Worm (Caenorhabditis elegans) whole organism, L4 larva: ENCODE data around the gene C08B6.3.

Experiments used
- F26F4.8 ChIP-seq: fragments of 200-800 bp; sonication (Bioruptor generic); conservative IDR thresholded peaks from 2 replicates; pipeline ENCODE4 v1.3.6; 2022; ENCODE audit warnings: missing genetic modification characterization, missing compliant biosample characterization
- R02D3.7 ChIP-seq: fragments of 150-350 bp; sonication (generic microtip); optimal IDR thresholded peaks from 3 replicates; lab custom pipeline; 2014; ENCODE audit warnings: missing biosample characterization, missing genetic modification characterization
- Y48G9A.11 ChIP-seq: fragments of 200-800 bp; sonication (Bioruptor generic); IDR thresholded peaks from 2 replicates; pipeline ENCODE4 v1.3.6; 2022; ENCODE audit warnings: missing genetic modification reagents, missing genetic modification characterization, missing compliant biosample characterization
- ZK337.2 ChIP-seq: fragments of 200-800 bp; sonication (Bioruptor generic); IDR thresholded peaks from 2 replicates; pipeline ENCODE4 v1.3.6; 2022; ENCODE audit warnings: missing genetic modification reagents, missing genetic modification characterization, missing compliant biosample characterization
- aha-1 ChIP-seq: fragments of 150-350 bp; peaks from one replicate; lab custom pipeline; 2014; ENCODE audit warnings: missing biosample characterization, missing genetic modification characterization
- aly-2 ChIP-seq: sonication (generic microtip); optimal IDR thresholded peaks from 2 replicates; lab custom pipeline; 2018; ENCODE audit warnings: missing biosample characterization, missing genetic modification characterization
- ama-1 ChIP-seq: fragments of 150-350 bp; optimal IDR thresholded peaks from 2 replicates; lab custom pipeline; 2014; ENCODE audit warnings: inconsistent platforms, mixed read lengths
- ceh-32 ChIP-seq: sonication (generic microtip); optimal IDR thresholded peaks from 2 replicates; lab custom pipeline; 2016; ENCODE audit warnings: mild to moderate bottlenecking, missing genetic modification characterization, missing compliant biosample characterization; ENCODE audit not compliant: poor library complexity
- ceh-82 ChIP-seq: sonication (generic microtip); optimal IDR thresholded peaks from 2 replicates; lab custom pipeline; 2017; ENCODE audit warnings: missing biosample characterization, missing genetic modification characterization
- dmd-6 ChIP-seq: fragments of 200-800 bp; sonication (Bioruptor generic); IDR thresholded peaks from 2 replicates; pipeline ENCODE4 v1.3.6; 2022; ENCODE audit warnings: missing genetic modification reagents, missing genetic modification characterization, missing compliant biosample characterization
- egl-27 ChIP-seq: sonication (generic microtip); optimal IDR thresholded peaks from 3 replicates; lab custom pipeline; 2017; ENCODE audit warnings: missing biosample characterization, missing genetic modification reagents, missing genetic modification characterization
- fkh-10 ChIP-seq: fragments of 150-350 bp; optimal IDR thresholded peaks from 2 replicates; lab custom pipeline; 2014; ENCODE audit warnings: missing biosample characterization, missing genetic modification reagents, missing genetic modification characterization
- gei-8 ChIP-seq: fragments of 200-800 bp; sonication (Bioruptor generic); optimal IDR thresholded peaks from 2 replicates; lab custom pipeline; 2018; ENCODE audit warnings: mild to moderate bottlenecking, missing genetic modification characterization, missing compliant biosample characterization
- hif-1 ChIP-seq, 2 experiments: sonication (generic microtip); optimal IDR thresholded peaks; 2 replicates each; lab custom pipeline; 2016 to 2017; ENCODE audit warnings: missing compliant biosample characterization in 2 of 2, missing genetic modification characterization in 2 of 2, missing genetic modification reagents in 2 of 2, missing genotype in 2 of 2, mild to moderate bottlenecking in 1 of 2
- hlh-11 ChIP-seq: fragments of 200-800 bp; sonication (Bioruptor generic); optimal IDR thresholded peaks from 2 replicates; lab custom pipeline; 2018; ENCODE audit warnings: mild to moderate bottlenecking, missing genetic modification characterization, missing compliant biosample characterization
- hlh-30 ChIP-seq: sonication (generic microtip); optimal IDR thresholded peaks from 2 replicates; lab custom pipeline; 2017; ENCODE audit warnings: antibody characterized with exemption, mild to moderate bottlenecking, missing genetic modification characterization, missing compliant biosample characterization; ENCODE audit not compliant: insufficient read depth
- lin-15B ChIP-seq: fragments of 150-350 bp; sonication (generic microtip); optimal IDR thresholded peaks from 3 replicates; lab custom pipeline; 2014; ENCODE audit warnings: missing biosample characterization, missing genetic modification characterization
- lin-29 ChIP-seq: fragments of 200-800 bp; sonication (Bioruptor generic); IDR thresholded peaks from 2 replicates; pipeline ENCODE4 v1.3.6; 2022; ENCODE audit warnings: missing genetic modification reagents, missing genetic modification characterization, missing compliant biosample characterization
- lin-38 ChIP-seq: fragments of 200-800 bp; sonication (Bioruptor generic); IDR thresholded peaks from 2 replicates; pipeline ENCODE4 v1.3.6; 2022; ENCODE audit warnings: missing genetic modification reagents, missing genetic modification characterization, missing compliant biosample characterization
- mxl-2 ChIP-seq: fragments of 200-800 bp; sonication (Bioruptor generic); conservative IDR thresholded peaks from 2 replicates; pipeline ENCODE4 v1.3.6; 2022; ENCODE audit warnings: missing genetic modification reagents, missing genetic modification characterization, missing compliant biosample characterization
- nhr-10 ChIP-seq: fragments of 150-350 bp; optimal IDR thresholded peaks from 2 replicates; lab custom pipeline; 2014; ENCODE audit warnings: missing biosample characterization, missing genetic modification characterization
- nhr-11 ChIP-seq: fragments of 150-350 bp; optimal IDR thresholded peaks from 2 replicates; lab custom pipeline; 2014; ENCODE audit warnings: missing biosample characterization, missing genetic modification characterization
- nhr-25 ChIP-seq: sonication (generic microtip); optimal IDR thresholded peaks from 2 replicates; lab custom pipeline; 2017; ENCODE audit warnings: missing genetic modification characterization, mild to moderate bottlenecking, missing compliant biosample characterization, antibody characterized with exemption, moderate library complexity, borderline replicate concordance; ENCODE audit not compliant: insufficient read depth
- nhr-28 ChIP-seq: fragments of 150-350 bp; optimal IDR thresholded peaks from 2 replicates; lab custom pipeline; 2014; ENCODE audit warnings: missing biosample characterization, missing genetic modification characterization
- nhr-77 ChIP-seq: fragments of 150-350 bp; optimal IDR thresholded peaks from 2 replicates; lab custom pipeline; 2014; ENCODE audit warnings: missing biosample characterization, missing genetic modification characterization
- pha-4 ChIP-seq, 2 experiments: fragments of 150-350 bp in 1 of 2; fragments of 200-800 bp in 1 of 2; sonication (Bioruptor generic) in 1 of 2; IDR thresholded peaks in 1 of 2; optimal IDR thresholded peaks in 1 of 2; 2 replicates each; pipeline versions ENCODE4 v1.3.6 to Lab custom; 2014 to 2022; ENCODE audit warnings: missing genetic modification characterization in 2 of 2, missing genetic modification reagents in 2 of 2, missing biosample characterization in 1 of 2, missing compliant biosample characterization in 1 of 2
- sdz-12 ChIP-seq: fragments of 200-800 bp; sonication (Bioruptor generic); optimal IDR thresholded peaks from 2 replicates; lab custom pipeline; 2018; ENCODE audit warnings: mild to moderate bottlenecking, missing genetic modification characterization, missing compliant biosample characterization
- set-16 ChIP-seq: fragments of 200-800 bp; sonication (Bioruptor generic); IDR thresholded peaks from 2 replicates; pipeline ENCODE4 v1.3.6; 2022; ENCODE audit warnings: missing genetic modification reagents, missing genetic modification characterization, missing compliant biosample characterization
- snpc-1.2 ChIP-seq: fragments of 200-800 bp; sonication (Bioruptor generic); IDR thresholded peaks from 2 replicates; pipeline ENCODE4 v1.3.6; 2022; ENCODE audit warnings: missing genetic modification reagents, missing genetic modification characterization, missing compliant biosample characterization
- snpc-4 ChIP-seq: fragments of 150-350 bp; optimal IDR thresholded peaks from 2 replicates; lab custom pipeline; 2014; ENCODE audit warnings: missing biosample characterization, missing genetic modification characterization
- spr-3 ChIP-seq: fragments of 200-800 bp; sonication (Bioruptor generic); optimal IDR thresholded peaks from 2 replicates; lab custom pipeline; 2018; ENCODE audit warnings: mild to moderate bottlenecking, missing genetic modification characterization, missing compliant biosample characterization
- unc-62 ChIP-seq, 3 experiments: fragments of 150-350 bp in 1 of 3; sonication (generic microtip); optimal IDR thresholded peaks in 2 of 3; peaks in 1 of 3; 1 replicate in 1 of 3; 2 replicates in 2 of 3; lab custom pipeline; 2014 to 2017; ENCODE audit warnings: missing biosample characterization in 3 of 3, missing genetic modification characterization in 3 of 3, missing genetic modification reagents in 3 of 3, missing genotype in 1 of 3
- zfp-2 ChIP-seq: sonication (generic microtip); optimal IDR thresholded peaks from 2 replicates; lab custom pipeline; 2016; ENCODE audit warnings: mild to moderate bottlenecking, missing genetic modification characterization, missing compliant biosample characterization
- zfp-3 ChIP-seq: fragments of 200-800 bp; sonication (Bioruptor generic); conservative IDR thresholded peaks from 2 replicates; pipeline ENCODE4 v1.3.6; 2022; ENCODE audit warnings: missing genetic modification reagents, missing genetic modification characterization, missing compliant biosample characterization
- ztf-11 ChIP-seq: fragments of 150-350 bp; optimal IDR thresholded peaks from 2 replicates; lab custom pipeline; 2014; ENCODE audit warnings: missing biosample characterization, missing genetic modification characterization
- ztf-7 ChIP-seq: fragments of 150-350 bp; optimal IDR thresholded peaks from 2 replicates; lab custom pipeline; 2014; ENCODE audit warnings: missing biosample characterization, missing genetic modification characterization

The C08B6.3 gene

DNA sequence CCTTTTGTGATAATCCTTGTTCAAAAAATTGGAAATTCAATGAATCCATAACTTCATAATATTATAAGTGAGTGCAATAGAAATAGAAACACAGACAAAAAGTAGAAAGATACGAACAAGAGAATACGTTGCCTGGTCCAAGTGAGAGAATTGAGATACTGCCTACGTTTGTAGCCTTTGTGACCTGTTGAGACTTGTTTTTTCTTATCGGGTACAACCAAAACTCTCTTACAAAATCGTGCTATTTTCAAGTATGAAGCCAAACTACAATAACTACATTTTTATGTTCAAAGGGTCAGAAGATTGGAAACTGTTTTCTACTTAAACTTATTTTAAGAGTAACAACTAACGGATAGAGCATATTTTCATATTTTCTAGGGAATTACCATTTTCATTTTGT is 30.5 kb downstream of the C08B6.3 start, which contains the start of gene nhr-205:
TSS of gene nhr-205 (minus strand) at position 141 of the 400 bp plus-strand sequence.
- TF ChIP-seq nhr-28 (peak; percentile 89), nhr-77 (peak; percentile 89), snpc-1.2 (GFP tag; lab: Robert Waterston, UW) (no peak)

DNA sequence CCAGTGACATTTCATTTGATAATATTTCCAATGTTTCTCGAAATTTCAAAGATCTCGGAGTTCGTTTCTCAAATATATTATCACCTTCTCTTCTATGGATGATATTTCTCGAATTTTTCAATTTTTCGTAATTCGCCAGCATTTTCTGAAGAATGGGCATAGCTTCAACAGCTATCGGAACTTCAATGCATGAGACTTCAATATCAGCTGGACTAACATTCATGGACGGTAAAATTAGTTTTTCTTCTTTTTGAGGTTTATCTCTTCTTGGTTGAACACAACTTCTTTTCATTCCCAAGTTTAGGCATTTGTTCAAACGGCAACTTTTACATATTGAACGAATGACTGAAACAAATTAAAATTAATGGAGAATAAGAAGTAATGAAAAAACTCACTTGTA is 31.2 kb downstream of the C08B6.3 start:
- peak in 1 of 2 experiments; percentile 94 for TF ChIP-seq unc-62 (GFP tag; optimal IDR thresholded peaks at IDR 0.05 in 1 of 2; lab: Kevin White, UChicago)
- no peak for TF ChIP-seq unc-62 (tag; optimal IDR thresholded peaks at IDR 0.05; lab: Kevin White, UChicago)
- TF ChIP-seq hif-1 (tag; optimal IDR thresholded peaks at IDR 0.05; lab: Kevin White, UChicago), result no peak
- TF ChIP-seq, all 104 proteins: peak for 1

DNA sequence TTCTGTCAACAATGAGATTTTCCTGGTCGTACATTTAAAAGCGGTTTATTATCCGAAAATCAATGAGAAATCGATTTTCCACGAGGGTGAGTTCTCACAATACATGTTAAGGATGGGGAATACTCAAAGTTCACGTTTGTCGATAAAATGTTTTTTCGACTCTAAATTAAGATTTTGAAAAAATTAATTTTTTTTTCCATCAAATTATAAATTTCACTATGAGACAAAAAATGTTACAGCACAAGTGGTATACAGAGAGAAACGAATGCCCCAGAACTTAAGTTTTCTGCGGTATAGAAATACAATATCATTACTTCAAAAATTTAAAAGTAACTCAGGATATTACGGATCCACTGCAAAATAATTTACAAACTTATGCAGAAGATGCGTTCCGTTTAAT is 33.8 kb downstream of the C08B6.3 start, which contains the start of gene R04B5.1:
TSS of gene R04B5.1 (minus strand) at position 101 of the 400 bp plus-strand sequence.
- no peak for TF ChIP-seq set-16
- TF ChIP-seq ztf-11 (tag; lab: Kevin White, UChicago), result no peak
- no peak for TF ChIP-seq dmd-6 (GFP tag; lab: Robert Waterston, UW)
- TF ChIP-seq hlh-11 (tag; lab: Kevin White, UChicago), result no peak
- no peak for TF ChIP-seq nhr-11 (tag; lab: Kevin White, UChicago)
- no peak for TF ChIP-seq pha-4 (GFP tag; IDR thresholded peaks at IDR 0.05; lab: Robert Waterston, UW)
- no peak for TF ChIP-seq pha-4 (tag; optimal IDR thresholded peaks at IDR 0.05; lab: Kevin White, UChicago)
- TF ChIP-seq nhr-10 (tag; lab: Kevin White, UChicago), result no peak
- no peak for TF ChIP-seq zfp-3 (GFP tag; lab: Robert Waterston, UW)
- TF ChIP-seq hif-1 (tag; optimal IDR thresholded peaks at IDR 0.05; lab: Kevin White, UChicago), result no peak
- no peak for TF ChIP-seq R02D3.7 (tag; lab: Kevin White, UChicago)
- no peak for TF ChIP-seq ama-1 (lab: Kevin White, UChicago)
- TF ChIP-seq snpc-4, result no peak
- TF ChIP-seq lin-38, result no peak
- no peak for TF ChIP-seq egl-27 (tag; lab: Kevin White, UChicago)
- TF ChIP-seq aha-1 (tag; lab: Kevin White, UChicago), result no peak
- no peak for TF ChIP-seq aly-2
- no peak for TF ChIP-seq gei-8 (GFP tag; lab: Kevin White, UChicago)
- no peak for TF ChIP-seq spr-3 (GFP tag; lab: Kevin White, UChicago)
- TF ChIP-seq lin-15B, result no peak

- TF ChIP-seq Y48G9A.11 (GFP tag; lab: Robert Waterston, UW) (no peak), fkh-10 (GFP tag; lab: Kevin White, UChicago) (no peak), zfp-2 (tag; lab: Kevin White, UChicago) (no peak), F26F4.8 (GFP tag; lab: Robert Waterston, UW) (no peak), set-16 (no peak), lin-29 (GFP tag; lab: Robert Waterston, UW) (no peak), ztf-7 (tag; lab: Kevin White, UChicago) (no peak), sdz-12 (GFP tag; lab: Kevin White, UChicago) (no peak), ztf-11 (tag; lab: Kevin White, UChicago) (no peak), nhr-25 (tag; lab: Kevin White, UChicago) (no peak), ceh-32 (tag; lab: Kevin White, UChicago) (no peak), hlh-30 (no peak), ZK337.2 (GFP tag; lab: Robert Waterston, UW) (no peak), mxl-2 (GFP tag; lab: Robert Waterston, UW) (no peak), hif-1 (tag; optimal IDR thresholded peaks at IDR 0.05; lab: Kevin White, UChicago) (no peak), ceh-82 (tag; lab: Kevin White, UChicago) (no peak)
Observed at ce11 chrV:10075441-10075840, 36.6 kb downstream of the C08B6.3 start, which contains the start of gene F57A8.7. F57A8.7 (plus strand) TSS chrV:10075741.
